Fruit fly (Drosophila melanogaster) whole organism, prepupa: ENCODE data around the gene Atf3.

ENCODE experiments used
- CG10631 ChIP-seq: fragments of 200-800 bp; sonication (Bioruptor generic); optimal IDR thresholded peaks from 2 replicates; lab custom pipeline; 2016; ENCODE audit warnings: missing biosample characterization, missing genetic modification characterization
- CG10669 ChIP-seq: fragments of 200-800 bp; sonication (Bioruptor generic); optimal IDR thresholded peaks from 3 replicates; lab custom pipeline; 2018; ENCODE audit warnings: missing biosample characterization, mild to moderate bottlenecking, missing genetic modification characterization, moderate library complexity
- CG15336 ChIP-seq: fragments of 200-800 bp; sonication (Bioruptor generic); IDR thresholded peaks from 2 replicates; pipeline ENCODE4 v1.3.6; 2022; ENCODE audit warnings: missing biosample characterization, missing genetic modification characterization
- CG1621 ChIP-seq: fragments of 200-800 bp; sonication (Bioruptor generic); optimal IDR thresholded peaks from 3 replicates; lab custom pipeline; 2018; ENCODE audit warnings: missing biosample characterization, mild to moderate bottlenecking, missing genetic modification characterization
- CG3032 ChIP-seq: fragments of 200-800 bp; optimal IDR thresholded peaks from 2 replicates; lab custom pipeline; 2019; ENCODE audit warnings: missing biosample characterization, mild to moderate bottlenecking, missing genetic modification characterization, moderate library complexity
- CG32006 ChIP-seq: fragments of 200-800 bp; sonication (Bioruptor generic); optimal IDR thresholded peaks from 3 replicates; lab custom pipeline; 2017; ENCODE audit warnings: missing biosample characterization, mild to moderate bottlenecking, missing genetic modification characterization
- CG34406 ChIP-seq: fragments of 200-800 bp; sonication (Bioruptor generic); optimal IDR thresholded peaks from 3 replicates; lab custom pipeline; 2016; ENCODE audit warnings: missing biosample characterization, missing genetic modification characterization
- CG3919 ChIP-seq: fragments of 200-800 bp; sonication (Bioruptor generic); optimal IDR thresholded peaks from 3 replicates; lab custom pipeline; 2016; ENCODE audit warnings: missing biosample characterization, missing genetic modification characterization
- CG4318 ChIP-seq: fragments of 200-800 bp; sonication (Bioruptor generic); optimal IDR thresholded peaks from 3 replicates; lab custom pipeline; 2017; ENCODE audit warnings: missing biosample characterization, mild to moderate bottlenecking, missing genetic modification characterization
- CG6163 ChIP-seq: fragments of 200-800 bp; sonication (Bioruptor generic); IDR thresholded peaks from 3 replicates; pipeline ENCODE4 v1.3.6; 2022; ENCODE audit warnings: missing biosample characterization, missing genetic modification characterization
- CG6276 ChIP-seq: fragments of 200-800 bp; sonication (Bioruptor generic); optimal IDR thresholded peaks from 2 replicates; lab custom pipeline; 2017; ENCODE audit warnings: missing biosample characterization, mild to moderate bottlenecking, missing genetic modification characterization
- CG6792 ChIP-seq: fragments of 200-800 bp; sonication (Bioruptor generic); optimal IDR thresholded peaks from 3 replicates; lab custom pipeline; 2016; ENCODE audit warnings: missing biosample characterization, missing genetic modification characterization
- CG7368 ChIP-seq: fragments of 200-800 bp; sonication (Bioruptor generic); optimal IDR thresholded peaks from 3 replicates; lab custom pipeline; 2016; ENCODE audit warnings: missing biosample characterization, missing genetic modification characterization
- CG8119 ChIP-seq: fragments of 200-800 bp; sonication (Bioruptor generic); IDR thresholded peaks from 3 replicates; pipeline ENCODE4 v1.3.6; 2022; ENCODE audit warnings: missing biosample characterization, missing genetic modification characterization
- CG8319 ChIP-seq: fragments of 200-800 bp; sonication (Bioruptor generic); optimal IDR thresholded peaks from 3 replicates; lab custom pipeline; 2016; ENCODE audit warnings: missing biosample characterization, missing genetic modification characterization
- Eip75B ChIP-seq: fragments of 200-800 bp; sonication (Bioruptor generic); optimal IDR thresholded peaks from 3 replicates; lab custom pipeline; 2016; ENCODE audit warnings: missing biosample characterization, missing genetic modification characterization
- Eip78C ChIP-seq: fragments of 200-800 bp; sonication (Bioruptor generic); peaks from one replicate; lab custom pipeline; 2016; ENCODE audit warnings: missing biosample characterization, missing genetic modification characterization
- Hr39 ChIP-seq: fragments of 200-800 bp; sonication (Bioruptor generic); optimal IDR thresholded peaks from 2 replicates; lab custom pipeline; 2016; ENCODE audit warnings: missing biosample characterization, missing genetic modification characterization
- Hr4 ChIP-seq: fragments of 200-800 bp; sonication (Bioruptor generic); optimal IDR thresholded peaks from 3 replicates; lab custom pipeline; 2016; ENCODE audit warnings: missing biosample characterization, missing genetic modification characterization
- OdsH ChIP-seq: fragments of 200-800 bp; sonication (Bioruptor generic); optimal IDR thresholded peaks from 3 replicates; lab custom pipeline; 2016; ENCODE audit warnings: missing biosample characterization, missing genetic modification characterization
- Sox102F ChIP-seq: fragments of 200-800 bp; sonication (Bioruptor generic); optimal IDR thresholded peaks from 2 replicates; lab custom pipeline; 2016; ENCODE audit warnings: missing biosample characterization, mild to moderate bottlenecking, missing genetic modification characterization
- Sox15 ChIP-seq: fragments of 200-800 bp; sonication (Bioruptor generic); optimal IDR thresholded peaks from 3 replicates; lab custom pipeline; 2016; ENCODE audit warnings: missing biosample characterization, missing genetic modification characterization
- achi ChIP-seq: fragments of 200-800 bp; sonication (Bioruptor generic); optimal IDR thresholded peaks from 3 replicates; lab custom pipeline; 2016; ENCODE audit warnings: missing biosample characterization, missing genetic modification characterization
- acj6 ChIP-seq: fragments of 200-800 bp; sonication (Bioruptor generic); optimal IDR thresholded peaks from 3 replicates; lab custom pipeline; 2016; ENCODE audit warnings: missing biosample characterization, missing genetic modification characterization
- dsx ChIP-seq: fragments of 200-800 bp; optimal IDR thresholded peaks from 3 replicates; lab custom pipeline; 2019; ENCODE audit warnings: missing biosample characterization, mild to moderate bottlenecking, missing genetic modification characterization, moderate library complexity; ENCODE audit not compliant: poor library complexity, severe bottlenecking
- eg ChIP-seq: fragments of 200-800 bp; sonication (Bioruptor generic); IDR thresholded peaks from 3 replicates; pipeline ENCODE4 v1.3.6; 2022; ENCODE audit warnings: missing biosample characterization, missing genetic modification characterization
- esn ChIP-seq: fragments of 200-800 bp; sonication (Bioruptor generic); optimal IDR thresholded peaks from 2 replicates; lab custom pipeline; 2016; ENCODE audit warnings: missing biosample characterization, mild to moderate bottlenecking, missing genetic modification characterization, moderate library complexity
- fd85E ChIP-seq: fragments of 200-800 bp; sonication (Bioruptor generic); optimal IDR thresholded peaks from 3 replicates; lab custom pipeline; 2016; ENCODE audit warnings: missing biosample characterization, missing genetic modification characterization
- fkh ChIP-seq: fragments of 200-800 bp; sonication (Bioruptor generic); optimal IDR thresholded peaks from 3 replicates; lab custom pipeline; 2017; ENCODE audit warnings: missing biosample characterization, mild to moderate bottlenecking, missing genetic modification characterization, moderate library complexity
- lz ChIP-seq: fragments of 200-800 bp; sonication (Bioruptor generic); optimal IDR thresholded peaks from 3 replicates; lab custom pipeline; 2016; ENCODE audit warnings: missing biosample characterization, missing genetic modification characterization
- net ChIP-seq: fragments of 200-800 bp; sonication (Bioruptor generic); optimal IDR thresholded peaks from 3 replicates; lab custom pipeline; 2016; ENCODE audit warnings: missing biosample characterization, missing genetic modification characterization
- salr ChIP-seq, 2 experiments: fragments of 200-800 bp; sonication (Bioruptor generic); optimal IDR thresholded peaks; 3 replicates each; lab custom pipeline; 2016 to 2018; ENCODE audit warnings: missing biosample characterization in 2 of 2, missing genetic modification characterization in 2 of 2, mild to moderate bottlenecking in 1 of 2
- spab ChIP-seq: fragments of 200-800 bp; sonication (Bioruptor generic); optimal IDR thresholded peaks from 2 replicates; lab custom pipeline; 2017; ENCODE audit warnings: missing biosample characterization, mild to moderate bottlenecking, missing genetic modification characterization, missing genetic modification reagents
- ss ChIP-seq, 2 experiments: fragments of 200-800 bp; sonication (Bioruptor generic); optimal IDR thresholded peaks; 2 replicates in 1 of 2; 3 replicates in 1 of 2; lab custom pipeline; 2017 to 2018; ENCODE audit warnings: mild to moderate bottlenecking in 2 of 2, missing biosample characterization in 2 of 2, missing genetic modification characterization in 2 of 2, moderate library complexity in 1 of 2
- svp ChIP-seq: fragments of 200-800 bp; sonication (Bioruptor generic); peaks from one replicate; lab custom pipeline; 2016; ENCODE audit warnings: missing biosample characterization, missing genetic modification characterization
- topi ChIP-seq: fragments of 200-800 bp; sonication (Bioruptor generic); optimal IDR thresholded peaks from 3 replicates; lab custom pipeline; 2016; ENCODE audit warnings: missing biosample characterization, missing genetic modification characterization

The Atf3 gene

dm6 chrX:1231707-1232106 is 43.4 kb downstream of the Atf3 start (continued):
- TF ChIP-seq CG15336 (GFP tag; lab: Robert Waterston, UW) (peak; percentile 58), Eip75B (GFP tag; lab: Kevin White, UChicago) (no peak), CG34406 (GFP tag; lab: Kevin White, UChicago) (no peak), OdsH (GFP tag; lab: Kevin White, UChicago) (peak; percentile 21), lz (GFP tag; lab: Kevin White, UChicago) (no peak), achi (peak; percentile 5), salr (GFP tag; optimal IDR thresholded peaks at IDR 0.05; lab: Kevin White, UChicago) (no peak), Sox102F (GFP tag; lab: Kevin White, UChicago) (no peak), dsx (no peak), Hr4 (GFP tag; lab: Kevin White, UChicago) (no peak), eg (GFP tag; lab: Robert Waterston, UW) (peak; percentile 65), CG6163 (peak; percentile 53; the same call in 2 of the 3 replicates)

dm6 chrX:1229567-1229966 is 45.5 kb downstream of the Atf3 start:
- no peak for TF ChIP-seq achi
- TF ChIP-seq spab, result no peak
- no peak for TF ChIP-seq CG3032 (tag; lab: Kevin White, UChicago)
- TF ChIP-seq acj6 (GFP tag; lab: Kevin White, UChicago), result no peak
- no peak for TF ChIP-seq CG7368
- TF ChIP-seq CG15336 (GFP tag; lab: Robert Waterston, UW), result no peak
- TF ChIP-seq fd85E (GFP tag; lab: Kevin White, UChicago), result no peak
- TF ChIP-seq fkh (GFP tag; lab: Kevin White, UChicago), result no peak
- TF ChIP-seq ss (GFP tag; optimal IDR thresholded peaks at IDR 0.05; lab: Kevin White, UChicago), result peak in 1 of 2 experiments; percentile 66

- TF ChIP-seq topi (GFP tag; lab: Kevin White, UChicago) (no peak), net (GFP tag; lab: Kevin White, UChicago) (peak; percentile 8), CG6276 (GFP tag; lab: Kevin White, UChicago) (peak; percentile 4), CG8319 (no peak), CG1621 (no peak), Hr4 (GFP tag; lab: Kevin White, UChicago) (no peak), esn (GFP tag; lab: Kevin White, UChicago) (peak; percentile 4), svp (peak; percentile 98), lz (GFP tag; lab: Kevin White, UChicago) (no peak), CG8119 (GFP tag; lab: Robert Waterston, UW) (peak; percentile 58; the same call in 2 of the 3 replicates), achi (peak; percentile 36), acj6 (GFP tag; lab: Kevin White, UChicago) (no peak), CG10669 (GFP tag; lab: Kevin White, UChicago) (peak; percentile 3), CG15336 (GFP tag; lab: Robert Waterston, UW) (peak; percentile 51), dsx (no peak), Sox15 (GFP tag; lab: Kevin White, UChicago) (no peak), CG34406 (GFP tag; lab: Kevin White, UChicago) (peak; percentile 18), CG4318 (GFP tag; lab: Kevin White, UChicago) (no peak), CG6163 (peak; percentile 44; the same call in 1 of the 3 replicates), eg (GFP tag; lab: Robert Waterston, UW) (0 out of 3 replicates have a peak, but pooled peaks have one; percentile 21), salr (GFP tag; optimal IDR thresholded peaks at IDR 0.05; lab: Kevin White, UChicago) (peak in 1 of 2 experiments; percentile 23), Hr39 (GFP tag; lab: Kevin White, UChicago) (no peak), CG32006 (peak; percentile 47), CG3919 (peak; percentile 21), CG6792 (peak; percentile 1), CG10631 (GFP tag; lab: Kevin White, UChicago) (peak; percentile 46), Eip78C (GFP tag; lab: Kevin White, UChicago) (peak; percentile 12)
Measured at dm6 chrX:1229098-1229497, 46.0 kb downstream of the Atf3 start.

dm6 chrX:1225859-1226258 is 49.2 kb downstream of the Atf3 start:
- TF ChIP-seq Eip78C (GFP tag; lab: Kevin White, UChicago), result no peak
- TF ChIP-seq ss (GFP tag; optimal IDR thresholded peaks at IDR 0.05; lab: Kevin White, UChicago), result peak in 1 of 2 experiments; percentile 51
- TF ChIP-seq, all 60 proteins: peak for 1
